Worm (Caenorhabditis elegans) whole organism, L3 larva: ENCODE measurements around the gene cest-4.

Source experiments
- R02D3.7 ChIP-seq: fragments of 150-350 bp; optimal IDR thresholded peaks from 2 replicates; lab custom pipeline; 2014; ENCODE audit warnings: missing biosample characterization, missing genetic modification characterization
- ZK546.5 ChIP-seq: sonication (generic microtip); optimal IDR thresholded peaks from 2 replicates; lab custom pipeline; 2017; ENCODE audit warnings: missing biosample characterization, missing genetic modification characterization
- aly-2 ChIP-seq: fragments of 150-350 bp; optimal IDR thresholded peaks from 2 replicates; lab custom pipeline; 2014; ENCODE audit warnings: missing biosample characterization, missing genetic modification characterization
- ama-1 ChIP-seq: fragments of 150-350 bp; optimal IDR thresholded peaks from 2 replicates; lab custom pipeline; 2018
- ceh-16 ChIP-seq: sonication (generic microtip); optimal IDR thresholded peaks from 2 replicates; lab custom pipeline; 2017; ENCODE audit warnings: missing biosample characterization, missing genetic modification characterization
- ceh-28 ChIP-seq: fragments of 150-350 bp; optimal IDR thresholded peaks from 2 replicates; lab custom pipeline; 2014; ENCODE audit warnings: missing biosample characterization, missing genetic modification reagents, missing genetic modification characterization
- ceh-82 ChIP-seq: fragments of 150-350 bp; optimal IDR thresholded peaks from 2 replicates; lab custom pipeline; 2014; ENCODE audit warnings: missing biosample characterization, missing genetic modification characterization
- ceh-9 ChIP-seq: sonication (generic microtip); optimal IDR thresholded peaks from 2 replicates; lab custom pipeline; 2018; ENCODE audit warnings: missing biosample characterization, missing genetic modification characterization
- daf-12 ChIP-seq: fragments of 150-350 bp; optimal IDR thresholded peaks from 2 replicates; lab custom pipeline; 2014; ENCODE audit warnings: missing biosample characterization, missing genetic modification reagents, missing genetic modification characterization
- egl-27 ChIP-seq: sonication (generic microtip); optimal IDR thresholded peaks from 4 replicates; lab custom pipeline; 2017; ENCODE audit warnings: missing biosample characterization, missing genetic modification reagents, missing genetic modification characterization
- egl-5 ChIP-seq: fragments of 150-350 bp; optimal IDR thresholded peaks from 2 replicates; lab custom pipeline; 2017; ENCODE audit warnings: missing biosample characterization, missing genetic modification reagents, missing genetic modification characterization, inconsistent platforms
- elt-1 ChIP-seq: fragments of 150-350 bp; optimal IDR thresholded peaks from 2 replicates; lab custom pipeline; 2014; ENCODE audit warnings: missing biosample characterization, missing genetic modification characterization
- elt-2 ChIP-seq: sonication (generic microtip); optimal IDR thresholded peaks from 2 replicates; lab custom pipeline; 2016; ENCODE audit warnings: missing genetic modification reagents, mild to moderate bottlenecking, missing genetic modification characterization, missing compliant biosample characterization
- elt-3 ChIP-seq, 3 experiments: fragments of 150-350 bp in 1 of 3; sonication (generic microtip) in 2 of 3; optimal IDR thresholded peaks; 2 replicates in 2 of 3; 4 replicates in 1 of 3; lab custom pipeline; 2014 to 2017; ENCODE audit warnings: missing biosample characterization in 3 of 3, missing genetic modification characterization in 3 of 3
- eor-1 ChIP-seq, 2 experiments: fragments of 150-350 bp; optimal IDR thresholded peaks; 2 replicates each; lab custom pipeline; 2014 to 2018; ENCODE audit warnings: missing biosample characterization in 2 of 2, missing genetic modification characterization in 2 of 2
- fkh-10 ChIP-seq: sonication (generic microtip); optimal IDR thresholded peaks from 2 replicates; lab custom pipeline; 2017; ENCODE audit warnings: missing biosample characterization, missing genetic modification reagents, missing genetic modification characterization
- fkh-2 ChIP-seq: fragments of 150-350 bp; optimal IDR thresholded peaks from 2 replicates; lab custom pipeline; 2014; ENCODE audit warnings: missing biosample characterization, missing genetic modification reagents, missing genetic modification characterization
- hmg-11 ChIP-seq: sonication (generic microtip); optimal IDR thresholded peaks from 2 replicates; lab custom pipeline; 2016; ENCODE audit warnings: missing genetic modification characterization, missing compliant biosample characterization
- jun-1 ChIP-seq: fragments of 150-350 bp; optimal IDR thresholded peaks from 2 replicates; lab custom pipeline; 2014; ENCODE audit warnings: missing biosample characterization, missing genetic modification reagents, missing genetic modification characterization
- lin-15B ChIP-seq: fragments of 150-350 bp; optimal IDR thresholded peaks from 2 replicates; lab custom pipeline; 2014; ENCODE audit warnings: missing biosample characterization, missing genetic modification characterization
- lin-39 ChIP-seq: fragments of 150-350 bp; optimal IDR thresholded peaks from 2 replicates; lab custom pipeline; 2018; ENCODE audit warnings: missing biosample characterization, missing genetic modification reagents, missing genetic modification characterization
- lsy-12 ChIP-seq: sonication (generic microtip); optimal IDR thresholded peaks from 2 replicates; lab custom pipeline; 2016; ENCODE audit warnings: mild to moderate bottlenecking, missing genetic modification characterization, missing compliant biosample characterization
- mdl-1 ChIP-seq: fragments of 150-350 bp; optimal IDR thresholded peaks from 2 replicates; lab custom pipeline; 2014; ENCODE audit warnings: missing biosample characterization, missing genetic modification characterization
- mml-1 ChIP-seq: fragments of 150-350 bp; sonication (generic microtip); optimal IDR thresholded peaks from 3 replicates; lab custom pipeline; 2014; ENCODE audit warnings: missing biosample characterization, missing genetic modification characterization
- nfya-1 ChIP-seq: sonication (generic microtip); optimal IDR thresholded peaks from 2 replicates; lab custom pipeline; 2017; ENCODE audit warnings: missing genetic modification characterization, mild to moderate bottlenecking, missing compliant biosample characterization, antibody characterized with exemption, moderate library complexity; ENCODE audit not compliant: insufficient read depth
- nhr-11 ChIP-seq: fragments of 150-350 bp; optimal IDR thresholded peaks from 2 replicates; lab custom pipeline; 2014; ENCODE audit warnings: missing biosample characterization, missing genetic modification characterization
- nhr-12 ChIP-seq: fragments of 150-350 bp; optimal IDR thresholded peaks from 2 replicates; lab custom pipeline; 2014; ENCODE audit warnings: missing biosample characterization, missing genetic modification characterization
- nhr-23 ChIP-seq: fragments of 150-350 bp; optimal IDR thresholded peaks from 2 replicates; lab custom pipeline; 2014; ENCODE audit warnings: missing biosample characterization, missing genetic modification reagents, missing genetic modification characterization
- nhr-237 ChIP-seq: fragments of 150-350 bp; optimal IDR thresholded peaks from 2 replicates; lab custom pipeline; 2014; ENCODE audit warnings: missing biosample characterization, missing genetic modification characterization
- nhr-25 ChIP-seq: sonication (generic microtip); optimal IDR thresholded peaks from 2 replicates; lab custom pipeline; 2017; ENCODE audit warnings: missing biosample characterization, missing genetic modification characterization
- nhr-28 ChIP-seq: fragments of 150-350 bp; optimal IDR thresholded peaks from 2 replicates; lab custom pipeline; 2014; ENCODE audit warnings: missing biosample characterization, missing genetic modification characterization
- nhr-43 ChIP-seq: sonication (generic microtip); optimal IDR thresholded peaks from 2 replicates; lab custom pipeline; 2016; ENCODE audit warnings: mild to moderate bottlenecking, missing genetic modification characterization, missing compliant biosample characterization; ENCODE audit not compliant: poor library complexity, severe bottlenecking
- nhr-67 ChIP-seq: fragments of 150-350 bp; optimal IDR thresholded peaks from 2 replicates; lab custom pipeline; 2014; ENCODE audit warnings: missing biosample characterization, missing genetic modification characterization
- nhr-76 ChIP-seq: fragments of 150-350 bp; sonication (generic microtip); optimal IDR thresholded peaks from 5 replicates; lab custom pipeline; 2014; ENCODE audit warnings: missing biosample characterization, missing genetic modification characterization
- nhr-77 ChIP-seq: fragments of 150-350 bp; optimal IDR thresholded peaks from 2 replicates; lab custom pipeline; 2014; ENCODE audit warnings: missing biosample characterization, missing genetic modification characterization
- pha-4 ChIP-seq: fragments of 150-350 bp; optimal IDR thresholded peaks from 2 replicates; lab custom pipeline; 2014; ENCODE audit warnings: missing biosample characterization, missing genetic modification reagents, missing genetic modification characterization
- pqm-1 ChIP-seq: fragments of 150-350 bp; optimal IDR thresholded peaks from 2 replicates; lab custom pipeline; 2017; ENCODE audit warnings: missing biosample characterization, missing genetic modification characterization, inconsistent platforms
- sea-2 ChIP-seq: fragments of 150-350 bp; sonication (generic microtip); optimal IDR thresholded peaks from 4 replicates; lab custom pipeline; 2014; ENCODE audit warnings: missing biosample characterization, missing genetic modification reagents, missing genetic modification characterization
- skn-1 ChIP-seq: fragments of 150-350 bp; optimal IDR thresholded peaks from 2 replicates; lab custom pipeline; 2014; ENCODE audit warnings: missing biosample characterization, missing genetic modification characterization
- snpc-4 ChIP-seq: fragments of 150-350 bp; optimal IDR thresholded peaks from 2 replicates; lab custom pipeline; 2014; ENCODE audit warnings: missing biosample characterization, missing genetic modification characterization
- tbx-2 ChIP-seq: sonication (generic microtip); optimal IDR thresholded peaks from 2 replicates; lab custom pipeline; 2016; ENCODE audit warnings: mild to moderate bottlenecking, missing genetic modification characterization, missing compliant biosample characterization
- unc-39 ChIP-seq: sonication (generic microtip); optimal IDR thresholded peaks from 4 replicates; lab custom pipeline; 2017; ENCODE audit warnings: missing biosample characterization, missing genetic modification characterization
- zag-1 ChIP-seq: fragments of 150-350 bp; optimal IDR thresholded peaks from 2 replicates; lab custom pipeline; 2014; ENCODE audit warnings: missing biosample characterization, missing genetic modification characterization
- ztf-11 ChIP-seq: fragments of 150-350 bp; optimal IDR thresholded peaks from 2 replicates; lab custom pipeline; 2014; ENCODE audit warnings: missing biosample characterization, missing genetic modification characterization
- ztf-4 ChIP-seq: fragments of 150-350 bp; optimal IDR thresholded peaks from 2 replicates; lab custom pipeline; 2014; ENCODE audit warnings: missing biosample characterization, missing genetic modification characterization

cest-4 gene

DNA sequence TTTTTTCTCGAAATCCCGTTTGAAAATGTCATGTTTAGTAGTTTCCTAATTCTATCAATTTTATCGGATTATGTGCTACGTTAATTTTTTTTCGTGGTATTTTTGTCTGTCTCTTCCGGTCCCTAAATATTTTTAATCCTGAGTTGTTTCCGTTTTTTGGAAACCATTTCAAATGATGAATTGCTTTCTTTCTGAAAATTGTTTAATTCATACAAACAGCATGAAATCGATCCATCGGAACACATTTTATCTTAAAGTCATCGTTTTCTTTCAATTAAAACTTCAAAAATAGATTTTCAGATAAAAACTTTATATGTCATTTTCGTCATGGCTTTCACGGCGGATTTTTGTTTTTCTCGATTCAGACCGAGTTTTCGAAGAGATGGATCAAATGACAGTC is 39.7 kb downstream of the cest-4 start, which contains the start of gene spd-3:
Gene spd-3 (plus strand): TSS at position 301 of the 400 bp plus-strand sequence.
- no peak for TF ChIP-seq ztf-11 (tag; lab: Kevin White, UChicago)
- no peak for TF ChIP-seq egl-5 (tag; lab: Kevin White, UChicago)

DNA sequence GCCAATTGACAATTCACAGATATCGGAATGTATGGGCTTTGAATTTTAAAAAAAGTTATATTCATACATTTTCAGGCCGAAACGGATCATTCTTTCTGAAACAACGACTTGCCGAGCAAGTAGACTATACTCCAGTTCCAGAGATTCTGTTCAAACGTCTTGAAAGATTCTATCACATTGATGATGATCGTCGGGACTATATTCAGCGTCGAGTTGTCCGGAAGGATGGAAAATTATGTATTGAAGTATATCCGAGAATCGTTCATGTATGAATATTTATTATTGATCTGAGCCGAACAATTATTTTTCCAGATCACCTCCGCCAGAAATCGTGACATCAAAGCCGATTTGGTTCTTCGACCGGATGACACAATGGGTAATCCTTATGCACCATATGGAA is 44.5 kb downstream of the cest-4 start:
- TF ChIP-seq egl-5 (tag; lab: Kevin White, UChicago) (no peak), ZK546.5 (tag; lab: Kevin White, UChicago) (no peak), unc-39 (tag; lab: Kevin White, UChicago) (no peak), elt-2 (tag; lab: Kevin White, UChicago) (no peak), mml-1 (tag; lab: Kevin White, UChicago) (no peak), elt-1 (tag; lab: Kevin White, UChicago) (no peak), jun-1 (no peak), nhr-25 (tag; lab: Kevin White, UChicago) (no peak), ceh-28 (no peak), mdl-1 (tag; lab: Kevin White, UChicago) (no peak), nhr-76 (tag; lab: Kevin White, UChicago) (no peak), nhr-28 (tag; lab: Kevin White, UChicago) (no peak), ceh-82 (tag; lab: Kevin White, UChicago) (no peak), lin-39 (tag; lab: Kevin White, UChicago) (no peak), pqm-1 (tag; lab: Kevin White, UChicago) (no peak), ztf-11 (tag; lab: Kevin White, UChicago) (no peak)

DNA sequence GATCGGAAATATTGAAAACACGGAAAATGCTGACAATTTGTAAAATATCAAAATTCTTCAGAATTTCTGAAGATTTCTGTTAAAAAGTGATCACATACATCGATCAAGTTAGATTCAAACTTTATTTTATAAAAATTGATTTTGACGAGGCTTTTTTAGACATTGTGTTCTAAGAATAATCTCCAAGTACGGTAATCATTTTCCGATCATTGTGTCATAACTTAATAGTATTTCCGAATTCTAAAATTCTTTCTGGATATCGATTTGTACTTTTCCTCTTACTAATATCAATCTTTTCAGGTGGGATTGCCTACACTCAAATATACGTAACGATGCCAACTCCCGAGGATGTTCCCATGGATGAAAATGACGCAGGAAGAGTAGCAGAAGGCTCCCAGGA is 45.1 kb downstream of the cest-4 start, which contains the start of gene usp-4:
Gene usp-4 (plus strand): TSS at position 301 of the 400 bp plus-strand sequence.
- TF ChIP-seq nhr-12 (tag; lab: Kevin White, UChicago) (no peak), skn-1 (tag; lab: Kevin White, UChicago) (no peak)

DNA sequence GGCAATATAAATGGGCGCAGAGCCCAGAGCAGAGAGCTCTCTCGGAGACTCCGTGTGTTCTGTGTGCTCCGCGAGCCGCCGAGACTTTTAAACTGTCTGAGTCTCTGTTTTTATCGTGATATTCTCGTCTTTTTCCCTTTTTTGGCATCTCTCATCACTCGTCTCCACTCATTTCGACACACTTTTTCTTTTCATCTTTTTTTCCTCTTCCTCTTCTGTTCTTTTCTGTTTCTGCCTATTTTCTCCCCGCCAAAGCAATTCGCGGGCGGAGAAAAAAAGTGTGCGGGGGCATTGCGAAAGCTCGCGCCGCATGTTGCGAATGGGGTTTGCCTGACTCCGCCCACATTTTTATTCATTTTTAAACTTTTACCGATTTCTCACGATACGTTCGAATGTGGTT is 45.8 kb downstream of the cest-4 start:
- TF ChIP-seq fkh-2 (tag; lab: Kevin White, UChicago) = no peak
- TF ChIP-seq ceh-82 (tag; lab: Kevin White, UChicago) = no peak
- TF ChIP-seq snpc-4 = peak; percentile 81
- peak; percentile 63 for TF ChIP-seq skn-1 (tag; lab: Kevin White, UChicago)
- peak; percentile 92 for TF ChIP-seq nfya-1 (tag; lab: Kevin White, UChicago)
- no peak for TF ChIP-seq mdl-1 (tag; lab: Kevin White, UChicago)
- TF ChIP-seq zag-1 (tag; lab: Kevin White, UChicago) = peak; percentile 47
- TF ChIP-seq ZK546.5 (tag; lab: Kevin White, UChicago) = no peak
- peak; percentile 71 for TF ChIP-seq egl-5 (tag; lab: Kevin White, UChicago)
- peak; percentile 58 for TF ChIP-seq ceh-28
- TF ChIP-seq fkh-10 (GFP tag; lab: Kevin White, UChicago) = peak; percentile 76
- TF ChIP-seq aly-2 (tag; lab: Kevin White, UChicago) = no peak
- peak; percentile 3 for TF ChIP-seq nhr-67
- no peak for TF ChIP-seq sea-2 (GFP tag; lab: Kevin White, UChicago)
- no peak for TF ChIP-seq mml-1 (tag; lab: Kevin White, UChicago)
- TF ChIP-seq nhr-25 (tag; lab: Kevin White, UChicago) = peak; percentile 57
- TF ChIP-seq unc-39 (tag; lab: Kevin White, UChicago) = peak; percentile 12
- TF ChIP-seq ceh-9 = no peak
- no peak for TF ChIP-seq nhr-28 (tag; lab: Kevin White, UChicago)
- no peak for TF ChIP-seq nhr-12 (tag; lab: Kevin White, UChicago)
- no peak for TF ChIP-seq nhr-237 (tag; lab: Kevin White, UChicago)
- TF ChIP-seq nhr-76 (tag; lab: Kevin White, UChicago) = no peak
- TF ChIP-seq lin-39 (tag; lab: Kevin White, UChicago) = peak; percentile 74
- TF ChIP-seq ztf-4 (tag; lab: Kevin White, UChicago) = no peak
- no peak for TF ChIP-seq nhr-11 (tag; lab: Kevin White, UChicago)
- TF ChIP-seq lin-15B (tag; lab: Kevin White, UChicago) = peak; percentile 78
- TF ChIP-seq egl-27 = peak; percentile 73
- peak; percentile 10 for TF ChIP-seq nhr-77 (tag; lab: Kevin White, UChicago)
- peak; percentile 72 for TF ChIP-seq elt-2 (tag; lab: Kevin White, UChicago)
- peak; percentile 90 for TF ChIP-seq nhr-23 (tag; lab: Kevin White, UChicago)
- TF ChIP-seq jun-1 = peak; percentile 89
- TF ChIP-seq eor-1 (tag; optimal IDR thresholded peaks at IDR 0.05; lab: Kevin White, UChicago) = no peak
- peak; percentile 67 for TF ChIP-seq nhr-43 (tag; lab: Kevin White, UChicago)
- peak; percentile 68 for TF ChIP-seq ama-1 (lab: Kevin White, UChicago)
- no peak for TF ChIP-seq ztf-11 (tag; lab: Kevin White, UChicago)
- TF ChIP-seq hmg-11 (tag; lab: Kevin White, UChicago) = peak; percentile 95
- TF ChIP-seq tbx-2 = peak; percentile 72
- TF ChIP-seq pqm-1 (tag; lab: Kevin White, UChicago) = peak; percentile 54
- TF ChIP-seq pha-4 (tag; lab: Kevin White, UChicago) = peak; percentile 89
- peak; percentile 63 for TF ChIP-seq ceh-16 (tag; lab: Kevin White, UChicago)
- TF ChIP-seq lsy-12 (tag; lab: Kevin White, UChicago) = peak; percentile 68
- TF ChIP-seq elt-3 (tag; optimal IDR thresholded peaks at IDR 0.05; lab: Kevin White, UChicago) = no peak
- TF ChIP-seq daf-12 (tag; lab: Kevin White, UChicago) = no peak
- TF ChIP-seq R02D3.7 (tag; lab: Kevin White, UChicago) = peak; percentile 48
